Worm (Caenorhabditis elegans) whole organism, early embryonic: ENCODE data around the gene lit-1.
"Not testable (repeated sequence)": the region's sequence is repeated elsewhere in the genome, so short reads cannot be mapped to it uniquely, and the experiment has no call there.

ENCODE experiments used
- B0310.2 ChIP-seq: sonication (generic microtip); optimal IDR thresholded peaks from 2 replicates; lab custom pipeline; 2016; ENCODE audit warnings: mild to moderate bottlenecking, missing genetic modification characterization, missing compliant biosample characterization
- F13C5.2 ChIP-seq: sonication (generic microtip); optimal IDR thresholded peaks from 2 replicates; lab custom pipeline; 2017; ENCODE audit warnings: mild to moderate bottlenecking, missing genetic modification characterization, inconsistent platforms, missing compliant biosample characterization
- aly-1 ChIP-seq: sonication (generic microtip); optimal IDR thresholded peaks from 2 replicates; lab custom pipeline; 2016; ENCODE audit warnings: missing genetic modification characterization, missing compliant biosample characterization
- ama-1 ChIP-seq: fragments of 150-350 bp; optimal IDR thresholded peaks from 2 replicates; lab custom pipeline; 2014
- ceh-13 ChIP-seq: fragments of 200-800 bp; sonication (Bioruptor generic); optimal IDR thresholded peaks from 2 replicates; lab custom pipeline; 2018; ENCODE audit warnings: mild to moderate bottlenecking, missing genetic modification characterization, missing compliant biosample characterization
- ceh-36 ChIP-seq: sonication (generic microtip); optimal IDR thresholded peaks from 2 replicates; lab custom pipeline; 2016; ENCODE audit warnings: missing genetic modification characterization, inconsistent platforms, missing compliant biosample characterization
- ets-7 ChIP-seq: sonication (generic microtip); optimal IDR thresholded peaks from 2 replicates; lab custom pipeline; 2016; ENCODE audit warnings: missing genotype, missing genetic modification characterization, missing compliant biosample characterization
- flt-1 ChIP-seq: fragments of 200-800 bp; sonication (Bioruptor generic); IDR thresholded peaks from 2 replicates; pipeline ENCODE4 v1.3.6; 2022; ENCODE audit warnings: missing genetic modification characterization, missing compliant biosample characterization
- hmbx-1 ChIP-seq: sonication (generic microtip); optimal IDR thresholded peaks from 2 replicates; lab custom pipeline; 2016; ENCODE audit warnings: mild to moderate bottlenecking, missing genetic modification characterization, missing compliant biosample characterization
- hmg-4 ChIP-seq: fragments of 200-800 bp; sonication (Bioruptor generic); optimal IDR thresholded peaks from 2 replicates; lab custom pipeline; 2018; ENCODE audit warnings: mild to moderate bottlenecking, missing genetic modification characterization, missing compliant biosample characterization
- hnd-1 ChIP-seq: sonication (generic microtip); optimal IDR thresholded peaks from 2 replicates; lab custom pipeline; 2016; ENCODE audit warnings: missing genetic modification characterization, missing compliant biosample characterization
- pes-1 ChIP-seq: fragments of 200-800 bp; sonication (Bioruptor generic); IDR thresholded peaks from 2 replicates; pipeline ENCODE4 v1.3.6; 2022; ENCODE audit warnings: missing genetic modification reagents, missing genetic modification characterization, missing compliant biosample characterization
- scrt-1 ChIP-seq: fragments of 200-800 bp; sonication (Bioruptor generic); IDR thresholded peaks from 2 replicates; pipeline ENCODE4 v1.3.6; 2022; ENCODE audit warnings: missing genetic modification characterization, missing compliant biosample characterization
- sea-1 ChIP-seq: fragments of 200-800 bp; sonication (Bioruptor generic); conservative IDR thresholded peaks from 2 replicates; pipeline ENCODE4 v1.3.6; 2022; ENCODE audit warnings: missing genetic modification characterization, missing compliant biosample characterization
- tbx-11 ChIP-seq: fragments of 200-800 bp; sonication (Bioruptor generic); IDR thresholded peaks from 2 replicates; pipeline ENCODE4 v1.3.6; 2022; ENCODE audit warnings: missing genetic modification characterization, missing compliant biosample characterization
- tbx-37 ChIP-seq: fragments of 200-800 bp; sonication (Bioruptor generic); conservative IDR thresholded peaks from 2 replicates; pipeline ENCODE4 v1.3.6; 2022; ENCODE audit warnings: missing genetic modification reagents, missing genetic modification characterization, missing compliant biosample characterization
- tra-4 ChIP-seq: sonication (generic microtip); optimal IDR thresholded peaks from 2 replicates; lab custom pipeline; 2017; ENCODE audit warnings: missing genetic modification characterization, missing compliant biosample characterization

The lit-1 gene

ce11 chrIII:13735008-13735407 lies 33.2 kb downstream of the lit-1 start, which contains the start of gene W06F12.3:
Gene W06F12.3, plus strand, starts transcription at chrIII:13735030.
- TF ChIP-seq aly-1 (tag; lab: Kevin White, UChicago): no peak
- TF ChIP-seq ets-7 (tag; lab: Kevin White, UChicago): no peak
- TF ChIP-seq ama-1 (lab: Kevin White, UChicago): no peak
- TF ChIP-seq tra-4 (tag; lab: Kevin White, UChicago): no peak
- no peak for TF ChIP-seq ceh-36
- no peak for TF ChIP-seq hnd-1 (tag; lab: Kevin White, UChicago)
- no peak for TF ChIP-seq F13C5.2 (tag; lab: Kevin White, UChicago)
- no peak for TF ChIP-seq hmg-4 (GFP tag; lab: Kevin White, UChicago)
- TF ChIP-seq sea-1 (GFP tag; lab: Robert Waterston, UW): no peak
- no peak for TF ChIP-seq ceh-13 (GFP tag; lab: Kevin White, UChicago)
- TF ChIP-seq pes-1: no peak
- no peak for TF ChIP-seq B0310.2
- no peak for TF ChIP-seq scrt-1 (GFP tag; lab: Robert Waterston, UW)
- no peak for TF ChIP-seq flt-1

- no peak for TF ChIP-seq hmg-4 (GFP tag; lab: Kevin White, UChicago)
- no peak for TF ChIP-seq pes-1
- no peak for TF ChIP-seq aly-1 (tag; lab: Kevin White, UChicago)
- no peak for TF ChIP-seq ceh-36
- TF ChIP-seq B0310.2: no peak
- no peak for TF ChIP-seq flt-1
- no peak for TF ChIP-seq ets-7 (tag; lab: Kevin White, UChicago)
Measured at ce11 chrIII:13741410-13741809, 39.6 kb downstream of the lit-1 start.

- no peak for TF ChIP-seq ets-7 (tag; lab: Kevin White, UChicago)
- no peak for TF ChIP-seq aly-1 (tag; lab: Kevin White, UChicago)
- no peak for TF ChIP-seq hmbx-1 (tag; lab: Kevin White, UChicago)
- no peak for TF ChIP-seq ceh-36
- no peak for TF ChIP-seq pes-1
- TF ChIP-seq hnd-1 (tag; lab: Kevin White, UChicago): no peak
Measured at ce11 chrIII:13742028-13742427, 40.2 kb downstream of the lit-1 start.

ce11 chrIII:13743922-13744321 lies 42.1 kb downstream of the lit-1 start, which contains the start of gene tyr-2:
Gene tyr-2, plus strand, starts transcription at chrIII:13744222.
- TF ChIP-seq tbx-37 (GFP tag; lab: Robert Waterston, UW) (no peak), sea-1 (GFP tag; lab: Robert Waterston, UW) (no peak), hmbx-1 (tag; lab: Kevin White, UChicago) (no peak), F13C5.2 (tag; lab: Kevin White, UChicago) (no peak), tra-4 (tag; lab: Kevin White, UChicago) (no peak), hnd-1 (tag; lab: Kevin White, UChicago) (no peak), ceh-13 (GFP tag; lab: Kevin White, UChicago) (no peak), ceh-36 (no peak), flt-1 (no peak), hmg-4 (GFP tag; lab: Kevin White, UChicago) (no peak), pes-1 (no peak)

- no peak for TF ChIP-seq ceh-36
- TF ChIP-seq flt-1: no peak
- TF ChIP-seq ama-1 (lab: Kevin White, UChicago): no peak
- no peak for TF ChIP-seq aly-1 (tag; lab: Kevin White, UChicago)
- no peak for TF ChIP-seq hmbx-1 (tag; lab: Kevin White, UChicago)
- no peak for TF ChIP-seq sea-1 (GFP tag; lab: Robert Waterston, UW)
- TF ChIP-seq hnd-1 (tag; lab: Kevin White, UChicago): no peak
- TF ChIP-seq hmg-4 (GFP tag; lab: Kevin White, UChicago): no peak
- no peak for TF ChIP-seq F13C5.2 (tag; lab: Kevin White, UChicago)
- TF ChIP-seq B0310.2: no peak
- TF ChIP-seq ceh-13 (GFP tag; lab: Kevin White, UChicago): no peak
- no peak for TF ChIP-seq tra-4 (tag; lab: Kevin White, UChicago)
- no peak for TF ChIP-seq scrt-1 (GFP tag; lab: Robert Waterston, UW)
- no peak for TF ChIP-seq pes-1
Measured at ce11 chrIII:13748312-13748711, 46.5 kb downstream of the lit-1 start, which contains the start of gene K08E3.2. Gene K08E3.2, minus strand, starts transcription at chrIII:13748686.

- not testable (repeated sequence) for TF ChIP-seq aly-1 (tag; lab: Kevin White, UChicago); tra-4 (tag; lab: Kevin White, UChicago); B0310.2
Measured at ce11 chrIII:13751144-13751543, 49.4 kb downstream of the lit-1 start, which contains the start of gene mlc-7. Gene mlc-7, plus strand, starts transcription at chrIII:13751444.

ce11 chrIII:13755689-13756088 lies 53.9 kb downstream of the lit-1 start, which contains the start of gene toca-2:
Gene toca-2, plus strand, starts transcription at chrIII:13755896.
- TF ChIP-seq flt-1 (no peak), scrt-1 (GFP tag; lab: Robert Waterston, UW) (no peak), pes-1 (no peak)

- TF ChIP-seq sea-1 (GFP tag; lab: Robert Waterston, UW): no peak
- TF ChIP-seq tra-4 (tag; lab: Kevin White, UChicago): no peak
- TF ChIP-seq ets-7 (tag; lab: Kevin White, UChicago): no peak
- no peak for TF ChIP-seq ceh-36
- no peak for TF ChIP-seq tbx-11 (GFP tag; lab: Robert Waterston, UW)
- TF ChIP-seq F13C5.2 (tag; lab: Kevin White, UChicago): no peak
- TF ChIP-seq scrt-1 (GFP tag; lab: Robert Waterston, UW): no peak
- no peak for TF ChIP-seq ama-1 (lab: Kevin White, UChicago)
- no peak for TF ChIP-seq B0310.2
- no peak for TF ChIP-seq pes-1
- no peak for TF ChIP-seq hmbx-1 (tag; lab: Kevin White, UChicago)
- TF ChIP-seq hnd-1 (tag; lab: Kevin White, UChicago): no peak
- no peak for TF ChIP-seq tbx-37 (GFP tag; lab: Robert Waterston, UW)
- TF ChIP-seq hmg-4 (GFP tag; lab: Kevin White, UChicago): no peak
- no peak for TF ChIP-seq aly-1 (tag; lab: Kevin White, UChicago)
- TF ChIP-seq ceh-13 (GFP tag; lab: Kevin White, UChicago): no peak
- no peak for TF ChIP-seq flt-1
Measured at ce11 chrIII:13759691-13760090, 57.9 kb downstream of the lit-1 start.
